Worm (Caenorhabditis elegans) whole organism, L4 larva: ENCODE results near the gene csp-2.

ENCODE experiments used
- R02D3.7 ChIP-seq: fragments of 150-350 bp; sonication (generic microtip); optimal IDR thresholded peaks from 3 replicates; lab custom pipeline; 2014; ENCODE audit warnings: missing biosample characterization, missing genetic modification characterization
- T20F7.1 ChIP-seq: fragments of 200-800 bp; sonication (Bioruptor generic); optimal IDR thresholded peaks from 2 replicates; lab custom pipeline; 2018; ENCODE audit warnings: mild to moderate bottlenecking, missing genetic modification characterization, missing compliant biosample characterization
- T26A8.4 ChIP-seq: fragments of 200-800 bp; sonication (Bioruptor generic); IDR thresholded peaks from 2 replicates; pipeline ENCODE4 v1.3.6; 2022; ENCODE audit warnings: missing genetic modification characterization, missing compliant biosample characterization
- Y105C5A.15 ChIP-seq: fragments of 200-800 bp; sonication (Bioruptor generic); IDR thresholded peaks from 2 replicates; pipeline ENCODE4 v1.3.6; 2022; ENCODE audit warnings: missing genetic modification characterization, missing compliant biosample characterization
- ama-1 ChIP-seq: fragments of 150-350 bp; optimal IDR thresholded peaks from 2 replicates; lab custom pipeline; 2014; ENCODE audit warnings: inconsistent platforms, mixed read lengths
- ceh-20 ChIP-seq: fragments of 200-800 bp; sonication (Bioruptor generic); IDR thresholded peaks from 2 replicates; pipeline ENCODE4 v1.3.6; 2022; ENCODE audit warnings: missing genetic modification reagents, missing genetic modification characterization, missing compliant biosample characterization
- ceh-44 ChIP-seq: fragments of 200-800 bp; sonication (Bioruptor generic); IDR thresholded peaks from 2 replicates; pipeline ENCODE4 v1.3.6; 2022; ENCODE audit warnings: missing genetic modification reagents, missing genetic modification characterization, missing compliant biosample characterization
- ceh-62 ChIP-seq: sonication (generic microtip); optimal IDR thresholded peaks from 2 replicates; lab custom pipeline; 2017; ENCODE audit warnings: missing biosample characterization, missing genetic modification characterization
- ctbp-1 ChIP-seq: fragments of 200-800 bp; sonication (Bioruptor generic); IDR thresholded peaks from 2 replicates; pipeline ENCODE4 v1.3.6; 2022; ENCODE audit warnings: missing genetic modification reagents, missing genetic modification characterization, missing compliant biosample characterization
- daf-16 ChIP-seq, 3 experiments: sonication (generic microtip); optimal IDR thresholded peaks; 2 replicates each; lab custom pipeline; 2016 to 2017; ENCODE audit warnings: missing genetic modification characterization in 3 of 3, missing genetic modification reagents in 3 of 3, mild to moderate bottlenecking in 2 of 3, missing compliant biosample characterization in 2 of 3, missing biosample characterization in 1 of 3, moderate library complexity in 1 of 3
- dmd-6 ChIP-seq: fragments of 200-800 bp; sonication (Bioruptor generic); IDR thresholded peaks from 2 replicates; pipeline ENCODE4 v1.3.6; 2022; ENCODE audit warnings: missing genetic modification reagents, missing genetic modification characterization, missing compliant biosample characterization
- duxl-1 ChIP-seq: sonication (generic microtip); optimal IDR thresholded peaks from 2 replicates; lab custom pipeline; 2016; ENCODE audit warnings: mild to moderate bottlenecking, missing genetic modification characterization, moderate library complexity, missing compliant biosample characterization; ENCODE audit not compliant: poor library complexity
- dve-1 ChIP-seq: sonication (generic microtip); optimal IDR thresholded peaks from 2 replicates; lab custom pipeline; 2017; ENCODE audit warnings: antibody characterized with exemption, mild to moderate bottlenecking, missing genetic modification characterization, missing compliant biosample characterization; ENCODE audit not compliant: insufficient read depth
- hif-1 ChIP-seq, 2 experiments: sonication (generic microtip); optimal IDR thresholded peaks; 2 replicates each; lab custom pipeline; 2016 to 2017; ENCODE audit warnings: missing compliant biosample characterization in 2 of 2, missing genetic modification characterization in 2 of 2, missing genetic modification reagents in 2 of 2, missing genotype in 2 of 2, mild to moderate bottlenecking in 1 of 2
- hlh-11 ChIP-seq: fragments of 200-800 bp; sonication (Bioruptor generic); optimal IDR thresholded peaks from 2 replicates; lab custom pipeline; 2018; ENCODE audit warnings: mild to moderate bottlenecking, missing genetic modification characterization, missing compliant biosample characterization
- jun-1 ChIP-seq: fragments of 150-350 bp; optimal IDR thresholded peaks from 2 replicates; lab custom pipeline; 2014; ENCODE audit warnings: missing biosample characterization, missing genetic modification reagents, missing genetic modification characterization
- lim-7 ChIP-seq: fragments of 200-800 bp; sonication (Bioruptor generic); IDR thresholded peaks from 2 replicates; pipeline ENCODE4 v1.3.6; 2022; ENCODE audit warnings: missing genetic modification characterization, missing compliant biosample characterization
- lin-13 ChIP-seq: fragments of 150-350 bp; optimal IDR thresholded peaks from 2 replicates; lab custom pipeline; 2014; ENCODE audit warnings: missing biosample characterization, missing genetic modification reagents, missing genetic modification characterization
- lin-29 ChIP-seq: fragments of 200-800 bp; sonication (Bioruptor generic); IDR thresholded peaks from 2 replicates; pipeline ENCODE4 v1.3.6; 2022; ENCODE audit warnings: missing genetic modification reagents, missing genetic modification characterization, missing compliant biosample characterization
- lin-38 ChIP-seq: fragments of 200-800 bp; sonication (Bioruptor generic); IDR thresholded peaks from 2 replicates; pipeline ENCODE4 v1.3.6; 2022; ENCODE audit warnings: missing genetic modification reagents, missing genetic modification characterization, missing compliant biosample characterization
- lin-39 ChIP-seq: fragments of 150-350 bp; optimal IDR thresholded peaks from 2 replicates; lab custom pipeline; 2014; ENCODE audit warnings: missing biosample characterization, missing genetic modification reagents, missing genetic modification characterization
- madf-5 ChIP-seq, 2 experiments: fragments of 200-800 bp; sonication (Bioruptor generic); IDR thresholded peaks; 2 replicates each; pipeline ENCODE4 v1.3.6; 2022; ENCODE audit warnings: missing compliant biosample characterization in 2 of 2, missing genetic modification characterization in 2 of 2
- mdl-1 ChIP-seq, 2 experiments: fragments of 150-350 bp in 1 of 2; sonication (generic microtip) in 1 of 2; optimal IDR thresholded peaks; 2 replicates each; lab custom pipeline; 2014 to 2017; ENCODE audit warnings: missing biosample characterization in 2 of 2, missing genetic modification characterization in 2 of 2
- mes-2 ChIP-seq: sonication (generic microtip); optimal IDR thresholded peaks from 2 replicates; lab custom pipeline; 2016; ENCODE audit warnings: missing genotype, mild to moderate bottlenecking, missing genetic modification characterization, missing compliant biosample characterization; ENCODE audit not compliant: poor library complexity, severe bottlenecking
- mxl-2 ChIP-seq: fragments of 200-800 bp; sonication (Bioruptor generic); conservative IDR thresholded peaks from 2 replicates; pipeline ENCODE4 v1.3.6; 2022; ENCODE audit warnings: missing genetic modification reagents, missing genetic modification characterization, missing compliant biosample characterization
- mxl-3 ChIP-seq: fragments of 200-800 bp; sonication (Bioruptor generic); optimal IDR thresholded peaks from 2 replicates; lab custom pipeline; 2018; ENCODE audit warnings: mild to moderate bottlenecking, missing genetic modification characterization, missing compliant biosample characterization
- nhr-10 ChIP-seq: fragments of 150-350 bp; optimal IDR thresholded peaks from 2 replicates; lab custom pipeline; 2014; ENCODE audit warnings: missing biosample characterization, missing genetic modification characterization
- nhr-28 ChIP-seq: fragments of 150-350 bp; optimal IDR thresholded peaks from 2 replicates; lab custom pipeline; 2014; ENCODE audit warnings: missing biosample characterization, missing genetic modification characterization
- nhr-6 ChIP-seq: fragments of 150-350 bp; optimal IDR thresholded peaks from 2 replicates; lab custom pipeline; 2014; ENCODE audit warnings: missing biosample characterization, missing genetic modification characterization
- pha-4 ChIP-seq, 2 experiments: fragments of 150-350 bp in 1 of 2; fragments of 200-800 bp in 1 of 2; sonication (Bioruptor generic) in 1 of 2; IDR thresholded peaks in 1 of 2; optimal IDR thresholded peaks in 1 of 2; 2 replicates each; pipeline versions ENCODE4 v1.3.6 to Lab custom; 2014 to 2022; ENCODE audit warnings: missing genetic modification characterization in 2 of 2, missing genetic modification reagents in 2 of 2, missing biosample characterization in 1 of 2, missing compliant biosample characterization in 1 of 2
- php-3 ChIP-seq: fragments of 200-800 bp; sonication (Bioruptor generic); IDR thresholded peaks from 2 replicates; pipeline ENCODE4 v1.3.6; 2022; ENCODE audit warnings: missing genetic modification reagents, missing genetic modification characterization, missing compliant biosample characterization
- pqm-1 ChIP-seq: sonication (generic microtip); optimal IDR thresholded peaks from 2 replicates; lab custom pipeline; 2017; ENCODE audit warnings: missing biosample characterization, missing genetic modification characterization
- snpc-1.2 ChIP-seq: fragments of 200-800 bp; sonication (Bioruptor generic); IDR thresholded peaks from 2 replicates; pipeline ENCODE4 v1.3.6; 2022; ENCODE audit warnings: missing genetic modification reagents, missing genetic modification characterization, missing compliant biosample characterization
- snpc-4 ChIP-seq: fragments of 150-350 bp; optimal IDR thresholded peaks from 2 replicates; lab custom pipeline; 2014; ENCODE audit warnings: missing biosample characterization, missing genetic modification characterization
- spr-1 ChIP-seq: sonication (generic microtip); optimal IDR thresholded peaks from 2 replicates; lab custom pipeline; 2016; ENCODE audit warnings: mild to moderate bottlenecking, missing genetic modification characterization, missing compliant biosample characterization
- tag-97 ChIP-seq: fragments of 200-800 bp; sonication (Bioruptor generic); IDR thresholded peaks from 2 replicates; pipeline ENCODE4 v1.3.6; 2022; ENCODE audit warnings: missing genetic modification characterization, missing compliant biosample characterization
- tra-1 ChIP-seq: fragments of 200-800 bp; sonication (Bioruptor generic); IDR thresholded peaks from 2 replicates; pipeline ENCODE4 v1.3.6; 2022; ENCODE audit warnings: missing genetic modification reagents, missing genetic modification characterization, missing compliant biosample characterization
- unc-130 ChIP-seq: sonication (generic microtip); optimal IDR thresholded peaks from 2 replicates; lab custom pipeline; 2016; ENCODE audit warnings: missing genetic modification reagents, missing genetic modification characterization, missing compliant biosample characterization
- unc-62 ChIP-seq, 3 experiments: fragments of 150-350 bp in 1 of 3; sonication (generic microtip); optimal IDR thresholded peaks in 2 of 3; peaks in 1 of 3; 1 replicate in 1 of 3; 2 replicates in 2 of 3; lab custom pipeline; 2014 to 2017; ENCODE audit warnings: missing biosample characterization in 3 of 3, missing genetic modification characterization in 3 of 3, missing genetic modification reagents in 3 of 3, missing genotype in 1 of 3
- vab-7 ChIP-seq: fragments of 200-800 bp; sonication (Bioruptor generic); IDR thresholded peaks from 2 replicates; pipeline ENCODE4 v1.3.6; 2022; ENCODE audit warnings: missing genetic modification reagents, missing genetic modification characterization, missing compliant biosample characterization
- ztf-11 ChIP-seq: fragments of 150-350 bp; optimal IDR thresholded peaks from 2 replicates; lab custom pipeline; 2014; ENCODE audit warnings: missing biosample characterization, missing genetic modification characterization
- ztf-7 ChIP-seq: fragments of 150-350 bp; optimal IDR thresholded peaks from 2 replicates; lab custom pipeline; 2014; ENCODE audit warnings: missing biosample characterization, missing genetic modification characterization

csp-2 gene

ce11 chrIV:6330790-6331189 is 23.3 kb downstream of the csp-2 start:
- TF ChIP-seq mxl-3 (GFP tag; lab: Kevin White, UChicago) (peak; percentile 47), T20F7.1 (GFP tag; lab: Kevin White, UChicago) (peak; percentile 33), nhr-28 (tag; lab: Kevin White, UChicago) (peak; percentile 70), php-3 (GFP tag; lab: Robert Waterston, UW) (peak; percentile 78), dmd-6 (peak; percentile 81), dve-1 (tag; lab: Kevin White, UChicago) (peak; percentile 55), lin-13 (peak; percentile 40), Y105C5A.15 (GFP tag; lab: Robert Waterston, UW) (no peak), mxl-2 (GFP tag; lab: Robert Waterston, UW) (no peak), daf-16 (GFP tag; optimal IDR thresholded peaks at IDR 0.05; lab: Kevin White, UChicago) (no peak), daf-16 (tag; optimal IDR thresholded peaks at IDR 0.05; lab: Kevin White, UChicago) (peak; percentile 64), unc-130 (GFP tag; lab: Kevin White, UChicago) (no peak), ztf-7 (tag; lab: Kevin White, UChicago) (no peak), pqm-1 (tag; lab: Kevin White, UChicago) (peak; percentile 91), hlh-11 (tag; lab: Kevin White, UChicago) (peak; percentile 63), ceh-20 (GFP tag; lab: Robert Waterston, UW) (peak; percentile 69; the same call in 1 of the 2 replicates), ama-1 (lab: Kevin White, UChicago) (peak; percentile 15), mes-2 (peak; percentile 7), tra-1 (GFP tag; lab: Robert Waterston, UW) (no peak)

ce11 chrIV:6333915-6334314 is 26.4 kb downstream of the csp-2 start, which contains the start of gene blos-2:
Gene blos-2, plus strand, starts transcription at chrIV:6334215.
- TF ChIP-seq lin-38 (GFP tag; lab: Robert Waterston, UW) (no peak; the same call in 1 of the 2 replicates), ctbp-1 (GFP tag; lab: Robert Waterston, UW) (no peak), nhr-10 (tag; lab: Kevin White, UChicago) (no peak), hif-1 (tag; optimal IDR thresholded peaks at IDR 0.05; lab: Kevin White, UChicago) (no peak), snpc-1.2 (GFP tag; lab: Robert Waterston, UW) (no peak), jun-1 (tag; lab: Kevin White, UChicago) (no peak), lin-29 (no peak), snpc-4 (tag; lab: Kevin White, UChicago) (no peak), ceh-62 (no peak), madf-5 (GFP tag; IDR thresholded peaks at IDR 0.05; lab: Robert Waterston, UW) (no peak), php-3 (GFP tag; lab: Robert Waterston, UW) (no peak), R02D3.7 (tag; lab: Kevin White, UChicago) (no peak), nhr-6 (no peak), ceh-44 (GFP tag; lab: Robert Waterston, UW) (no peak), lin-13 (no peak), spr-1 (no peak), tag-97 (GFP tag; lab: Robert Waterston, UW) (no peak), lim-7 (no peak), lin-39 (no peak), T26A8.4 (GFP tag; lab: Robert Waterston, UW) (no peak)

ce11 chrIV:6335908-6336307 is 28.4 kb downstream of the csp-2 start, which contains the start of gene mif-4:
Gene mif-4, minus strand, starts transcription at chrIV:6335994.
- TF ChIP-seq duxl-1 (tag; lab: Kevin White, UChicago), result no peak
- peak in 1 of 2 experiments; percentile 12 for TF ChIP-seq mdl-1 (tag; optimal IDR thresholded peaks at IDR 0.05; lab: Kevin White, UChicago)
- no peak for TF ChIP-seq vab-7 (GFP tag; lab: Robert Waterston, UW)
- TF ChIP-seq unc-130 (GFP tag; lab: Kevin White, UChicago), result no peak
- TF ChIP-seq pha-4 (GFP tag; IDR thresholded peaks at IDR 0.05; lab: Robert Waterston, UW), result no peak
- TF ChIP-seq pha-4 (tag; optimal IDR thresholded peaks at IDR 0.05; lab: Kevin White, UChicago), result peak; percentile 24
- TF ChIP-seq ztf-11 (tag; lab: Kevin White, UChicago), result no peak
- peak in 1 of 2 experiments; percentile 43 for TF ChIP-seq unc-62 (GFP tag; optimal IDR thresholded peaks at IDR 0.05 in 1 of 2; lab: Kevin White, UChicago)
- no peak for TF ChIP-seq unc-62 (tag; optimal IDR thresholded peaks at IDR 0.05; lab: Kevin White, UChicago)
- TF ChIP-seq ceh-20 (GFP tag; lab: Robert Waterston, UW), result no peak
